Worm (Caenorhabditis elegans): ENCODE results near the gene sas-7.

DNA sequence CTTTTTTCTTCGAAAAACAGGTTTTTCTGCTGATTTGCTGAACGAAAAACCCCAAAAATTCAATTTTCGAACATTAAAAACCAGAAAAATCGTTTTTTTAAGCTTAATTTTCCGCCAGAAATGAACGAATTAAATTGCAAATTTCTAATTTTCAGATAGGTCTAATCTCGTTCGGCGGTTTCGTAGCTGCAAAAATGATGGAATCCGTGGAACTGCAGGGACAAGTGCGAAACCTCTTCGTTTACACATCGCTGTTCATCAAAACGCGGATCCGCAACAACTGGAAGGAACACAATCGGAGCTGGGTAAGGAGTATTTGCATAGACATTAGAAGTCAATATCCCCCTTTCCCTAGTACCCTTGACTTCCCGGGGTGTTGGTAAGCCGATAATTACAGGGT, 15.3 kb downstream of the sas-7 start:
- no peak for TF ChIP-seq nhr-237 (tag; optimal IDR thresholded peaks at IDR 0.05)
- no peak for TF ChIP-seq elt-2 (tag; optimal IDR thresholded peaks at IDR 0.05)
- no peak for TF ChIP-seq mdl-1 (tag; optimal IDR thresholded peaks at IDR 0.05)
- no peak for TF ChIP-seq rnt-1 (tag; optimal IDR thresholded peaks at IDR 0.05)
- no peak for TF ChIP-seq elt-3 (tag; optimal IDR thresholded peaks at IDR 0.05)
- TF ChIP-seq ztf-4 (tag; optimal IDR thresholded peaks at IDR 0.05) = no peak
- no peak for TF ChIP-seq lin-13 (GFP tag; optimal IDR thresholded peaks at IDR 0.05)
- TF ChIP-seq sptf-1 (tag; optimal IDR thresholded peaks at IDR 0.05) = no peak
- TF ChIP-seq nhr-76 (tag; optimal IDR thresholded peaks at IDR 0.05) = no peak
- no peak for TF ChIP-seq egl-13 (tag; optimal IDR thresholded peaks at IDR 0.05)
- TF ChIP-seq jun-1 (tag; optimal IDR thresholded peaks at IDR 0.05) = no peak
- TF ChIP-seq nhr-77 (tag; optimal IDR thresholded peaks at IDR 0.05) = no peak
